Worm (Caenorhabditis elegans): Measurements from ENCODE around the gene C09E9.1.
A peak's percentile ranks its signal among the peaks of the same experiment; 100 is the strongest.

Gene C09E9.1

ce11 chrIV:1274583-1274982 lies at the start of gene C09E9.1 (continued):
- TF ChIP-seq dpl-1 (GFP tag; optimal IDR thresholded peaks at IDR 0.05) (peak; percentile 80 to 88 (median 80)), hlh-4 (tag; optimal IDR thresholded peaks at IDR 0.05) (no peak), hlh-17 (GFP tag; optimal IDR thresholded peaks at IDR 0.05; ENCODE audit: borderline replicate concordance) (no peak), efl-1 (optimal IDR thresholded peaks at IDR 0.05) (peak; percentile 84 to 90), efl-1 (GFP tag; optimal IDR thresholded peaks at IDR 0.05 in 1 of 2) (peak; percentile 88 to 98), fos-1 (tag; optimal IDR thresholded peaks at IDR 0.05) (no peak), snu-23 (GFP tag; optimal IDR thresholded peaks at IDR 0.05) (peak; percentile 75), egl-27 (tag; optimal IDR thresholded peaks at IDR 0.05) (no peak), lsy-2 (tag; optimal IDR thresholded peaks at IDR 0.05) (peak; percentile 67 to 73), lin-15B (tag; optimal IDR thresholded peaks at IDR 0.05) (peak; percentile 77), blmp-1 (tag; optimal IDR thresholded peaks at IDR 0.05) (peak; percentile 19), unc-130 (tag; optimal IDR thresholded peaks at IDR 0.05) (no peak), unc-62 (GFP tag; optimal IDR thresholded peaks at IDR 0.05) (no peak), ztf-11 (tag; optimal IDR thresholded peaks at IDR 0.05) (peak in 1 of 2 experiments; percentile 24), Y116A8C.19 (tag; optimal IDR thresholded peaks at IDR 0.05; ENCODE audit: borderline replicate concordance) (no peak), ama-1 (optimal IDR thresholded peaks at IDR 0.05) (peak; percentile 24), nhr-20 (tag; optimal IDR thresholded peaks at IDR 0.05) (peak; percentile 63), lin-35 (GFP tag; optimal IDR thresholded peaks at IDR 0.05) (peak; percentile 86 to 92), efl-3 (GFP tag; optimal IDR thresholded peaks at IDR 0.05) (no peak), elt-3 (tag; optimal IDR thresholded peaks at IDR 0.05) (peak in 1 of 6 experiments; percentile 59), dsc-1 (tag; optimal IDR thresholded peaks at IDR 0.05) (no peak), mep-1 (tag; optimal IDR thresholded peaks at IDR 0.05) (peak; percentile 67), snpc-4 (tag; optimal IDR thresholded peaks at IDR 0.05) (peak; percentile 43), nhr-76 (tag; optimal IDR thresholded peaks at IDR 0.05) (no peak), ces-1 (GFP tag; optimal IDR thresholded peaks at IDR 0.05) (no peak), lin-14 (GFP tag; optimal IDR thresholded peaks at IDR 0.05) (peak; percentile 79), ceh-90 (tag; optimal IDR thresholded peaks at IDR 0.05) (no peak), fkh-10 (GFP tag; optimal IDR thresholded peaks at IDR 0.05) (no peak), ceh-63 (GFP tag; optimal IDR thresholded peaks at IDR 0.05) (no peak), zag-1 (tag; optimal IDR thresholded peaks at IDR 0.05) (no peak), C16A3.4 (tag; optimal IDR thresholded peaks at IDR 0.05) (no peak)

ce11 chrIV:1225596-1226232 lies 49.0 kb upstream of the C09E9.1 start, which contains the start of gene W09G12.8:
W09G12.8 (plus strand) TSS chrIV:1226182.
- TF ChIP-seq C04F5.9 (tag; optimal IDR thresholded peaks at IDR 0.05) (no peak), blmp-1 (tag; optimal IDR thresholded peaks at IDR 0.05) (no peak), fos-1 (tag; optimal IDR thresholded peaks at IDR 0.05) (no peak), dsc-1 (tag; optimal IDR thresholded peaks at IDR 0.05) (no peak)

ce11 chrIV:1228675-1229130 lies 46.0 kb upstream of the C09E9.1 start, which contains the start of gene W09G12.7:
W09G12.7 (plus strand) TSS chrIV:1229080.
- TF ChIP-seq mep-1 (tag; optimal IDR thresholded peaks at IDR 0.05) (no peak), ama-1 (optimal IDR thresholded peaks at IDR 0.05) (no peak), grh-1 (GFP tag; IDR thresholded peaks at IDR 0.05) (no peak), irx-1 (tag; optimal IDR thresholded peaks at IDR 0.05) (no peak), elt-2 (tag; optimal IDR thresholded peaks at IDR 0.05) (peak; percentile 91), mdl-1 (tag; optimal IDR thresholded peaks at IDR 0.05) (no peak), nhr-71 (tag; optimal IDR thresholded peaks at IDR 0.05) (no peak), nhr-77 (tag; optimal IDR thresholded peaks at IDR 0.05) (no peak), nhr-20 (tag; optimal IDR thresholded peaks at IDR 0.05) (peak; percentile 29), fkh-4 (tag; optimal IDR thresholded peaks at IDR 0.05; ENCODE audit: borderline replicate concordance) (no peak), jun-1 (tag; optimal IDR thresholded peaks at IDR 0.05) (no peak), efl-1 (optimal IDR thresholded peaks at IDR 0.05) (no peak), efl-1 (GFP tag; optimal IDR thresholded peaks at IDR 0.05 in 1 of 2) (peak in 1 of 2 experiments; percentile 7)
